ENCODE assay signal across 5 fruit fly cellular contexts in the genomic region with DNA sequence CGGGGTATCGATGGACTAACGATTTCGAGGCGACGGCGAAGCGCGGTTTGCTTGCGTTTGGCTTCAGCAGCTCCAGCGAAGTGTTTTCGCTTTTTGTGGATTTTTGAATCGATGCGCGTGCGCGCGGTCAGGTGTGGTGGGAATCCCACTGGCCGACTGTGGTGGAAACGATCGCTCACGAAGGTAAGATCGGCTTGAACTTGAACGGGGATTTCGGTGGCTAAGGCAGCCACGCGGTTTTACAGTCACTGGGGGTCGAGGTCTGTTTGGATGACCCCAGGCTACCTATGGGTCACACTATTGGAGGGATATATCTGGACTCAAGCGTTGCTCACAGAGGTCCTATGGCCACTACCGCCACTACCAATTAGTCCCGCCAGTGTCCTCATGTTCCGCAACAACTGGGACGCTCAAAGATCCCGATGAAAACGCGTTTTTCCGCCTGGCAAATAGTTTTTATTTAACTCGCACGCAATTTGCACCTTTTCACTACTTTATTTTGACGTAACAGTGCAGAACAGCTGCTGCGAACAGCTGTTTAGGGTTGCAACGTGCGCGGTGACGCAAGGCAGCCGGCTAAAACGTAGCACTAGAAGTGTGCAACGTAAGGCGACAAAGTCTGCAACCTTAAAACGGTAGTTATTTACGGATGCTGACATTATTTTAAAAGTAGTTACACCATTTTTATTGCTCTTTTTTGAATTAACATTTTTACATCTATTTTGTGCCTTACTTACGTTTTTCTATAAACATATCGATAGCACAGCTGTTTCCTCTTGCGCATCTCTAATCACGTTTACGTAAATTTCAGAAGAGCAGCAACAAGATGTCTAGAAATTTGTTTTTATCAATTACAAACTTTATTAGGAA.
TF ChIP-seq lines count a peak whose summit lies in the region.

A gene (minus strand): TSS at position 516 of the 870 bp plus-strand sequence.
A gene (plus strand): TSS at position 780 of the 870 bp plus-strand sequence.

TF ChIP-seq in whole organism, adult, 20 proteins besides CTCF, POLR2A, EP300 and RAD21 (continued from another document):
- TF ChIP-seq pad (GFP tag; optimal IDR thresholded peaks at IDR 0.05; lab: Kevin White, UChicago) = peak; percentile 10
- no peak for TF ChIP-seq kay (GFP tag; lab: Kevin White, UChicago; ENCODE audit: borderline replicate concordance)
- peak; percentile 74 for TF ChIP-seq bab1 (GFP tag; optimal IDR thresholded peaks at IDR 0.05; lab: Kevin White, UChicago)
- TF ChIP-seq toe (GFP tag; optimal IDR thresholded peaks at IDR 0.05; lab: Kevin White, UChicago) = peak; percentile 68

TF ChIP-seq in whole organism, embryonic, 481 proteins besides CTCF, POLR2A, EP300 and RAD21 (continued from another document and continues in another):
- no peak for TF ChIP-seq HHEX (GFP tag; optimal IDR thresholded peaks at IDR 0.05; lab: Kevin White, UChicago)
- TF ChIP-seq Hr51 (GFP tag; optimal IDR thresholded peaks at IDR 0.05; lab: Kevin White, UChicago) = no peak
- no peak for TF ChIP-seq ham (GFP tag; IDR thresholded peaks at IDR 0.05; lab: Robert Waterston, UW)
- TF ChIP-seq CG13296 (GFP tag; optimal IDR thresholded peaks at IDR 0.05; lab: Kevin White, UChicago) = peak; percentile 49
- TF ChIP-seq CG2129 (GFP tag; IDR thresholded peaks at IDR 0.05; lab: Robert Waterston, UW; ENCODE audit: partially characterized antibody) = peak; percentile 61; the same call in 1 of the 2 replicates
- TF ChIP-seq HmgZ (tag; optimal IDR thresholded peaks at IDR 0.05; lab: Kevin White, UChicago) = peak; percentile 7
- no peak for TF ChIP-seq eve (GFP tag; optimal IDR thresholded peaks at IDR 0.05; lab: Kevin White, UChicago)
- no peak for TF ChIP-seq CG11504 (tag; optimal IDR thresholded peaks at IDR 0.05; lab: Kevin White, UChicago)
- TF ChIP-seq CG4424 (GFP tag; optimal IDR thresholded peaks at IDR 0.05; lab: Kevin White, UChicago) = peak; percentile 76
- peak; percentile 92 for TF ChIP-seq CG34422 (GFP tag; IDR thresholded peaks at IDR 0.05; lab: Robert Waterston, UW)
- no peak for TF ChIP-seq CG8089 (GFP tag; optimal IDR thresholded peaks at IDR 0.05; lab: Kevin White, UChicago)
- peak; percentile 64 for TF ChIP-seq Antp (GFP tag; optimal IDR thresholded peaks at IDR 0.05; lab: Kevin White, UChicago)
- TF ChIP-seq C15 (GFP tag; IDR thresholded peaks at IDR 0.05; lab: Robert Waterston, UW) = 0 out of 3 replicates have a peak, but pooled peaks have one; percentile 34
- no peak for TF ChIP-seq CG10462 (GFP tag; optimal IDR thresholded peaks at IDR 0.05; lab: Kevin White, UChicago)
- peak; percentile 51 for TF ChIP-seq CG10959 (GFP tag; IDR thresholded peaks at IDR 0.05; lab: Robert Waterston, UW)
- TF ChIP-seq gsb (GFP tag; IDR thresholded peaks at IDR 0.05; lab: Robert Waterston, UW) = no peak
- peak; percentile 53; the same call in 1 of the 3 replicates for TF ChIP-seq Mrtf (GFP tag; IDR thresholded peaks at IDR 0.05; lab: Robert Waterston, UW)
- TF ChIP-seq otp (GFP tag; IDR thresholded peaks at IDR 0.05; lab: Robert Waterston, UW) = no peak
- no peak for TF ChIP-seq Trl (optimal IDR thresholded peaks at IDR 0.05; lab: Kevin White, UChicago)
- TF ChIP-seq Trl (GFP tag; optimal IDR thresholded peaks at IDR 0.05; lab: Kevin White, UChicago) = peak; percentile 77
- TF ChIP-seq tna (GFP tag; IDR thresholded peaks at IDR 0.05; lab: Robert Waterston, UW; ENCODE audit: partially characterized antibody) = no peak
- TF ChIP-seq CG1529 (GFP tag; optimal IDR thresholded peaks at IDR 0.05; lab: Kevin White, UChicago) = no peak
- peak; percentile 80 for TF ChIP-seq B-H1 (GFP tag; IDR thresholded peaks at IDR 0.05; lab: Robert Waterston, UW)
- TF ChIP-seq corto (GFP tag; optimal IDR thresholded peaks at IDR 0.05; lab: Kevin White, UChicago) = no peak
- TF ChIP-seq jing (GFP tag; optimal IDR thresholded peaks at IDR 0.05; lab: Kevin White, UChicago) = no peak
- TF ChIP-seq Aef1 (GFP tag; IDR thresholded peaks at IDR 0.05; lab: Robert Waterston, UW) = peak; percentile 65
- peak; percentile 87 for TF ChIP-seq CG17829 (tag; optimal IDR thresholded peaks at IDR 0.05; lab: Kevin White, UChicago)
- peak; percentile 35 for TF ChIP-seq NfI (GFP tag; optimal IDR thresholded peaks at IDR 0.05; lab: Kevin White, UChicago)
- no peak for TF ChIP-seq dan (GFP tag; IDR thresholded peaks at IDR 0.05; lab: Robert Waterston, UW)

TF ChIP-seq in whole organism, prepupa, 60 proteins besides CTCF, POLR2A, EP300 and RAD21 (continued from another document):
- peak; percentile 65 for TF ChIP-seq lz (GFP tag; optimal IDR thresholded peaks at IDR 0.05; lab: Kevin White, UChicago)
- TF ChIP-seq Ets21C (GFP tag; optimal IDR thresholded peaks at IDR 0.05; lab: Kevin White, UChicago) = peak; percentile 36
- TF ChIP-seq Sox14 (GFP tag; optimal IDR thresholded peaks at IDR 0.05; lab: Kevin White, UChicago) = no peak
- TF ChIP-seq vri (GFP tag; optimal IDR thresholded peaks at IDR 0.05; lab: Kevin White, UChicago) = peak; percentile 81
- peak; percentile 31; the same call in 1 of the 2 replicates for TF ChIP-seq CG11294 (GFP tag; IDR thresholded peaks at IDR 0.05; lab: Robert Waterston, UW)
- peak; percentile 21 for TF ChIP-seq CG11902 (GFP tag; optimal IDR thresholded peaks at IDR 0.05; lab: Kevin White, UChicago)
- TF ChIP-seq CG6792 (GFP tag; optimal IDR thresholded peaks at IDR 0.05; lab: Kevin White, UChicago) = no peak
- TF ChIP-seq dac (GFP tag; optimal IDR thresholded peaks at IDR 0.05; lab: Kevin White, UChicago) = no peak
- no peak for TF ChIP-seq CG8632 (GFP tag; optimal IDR thresholded peaks at IDR 0.05; lab: Kevin White, UChicago)
- peak; percentile 20 for TF ChIP-seq Ets96B (tag; optimal IDR thresholded peaks at IDR 0.05; lab: Kevin White, UChicago)
- TF ChIP-seq Gug (GFP tag; IDR thresholded peaks at IDR 0.05; lab: Robert Waterston, UW) = peak; percentile 45; the same call in 1 of the 2 replicates
- no peak for TF ChIP-seq spab (GFP tag; optimal IDR thresholded peaks at IDR 0.05; lab: Kevin White, UChicago)
- TF ChIP-seq cyc (GFP tag; optimal IDR thresholded peaks at IDR 0.05; lab: Kevin White, UChicago) = peak; percentile 78
- TF ChIP-seq Hr39 (GFP tag; optimal IDR thresholded peaks at IDR 0.05; lab: Kevin White, UChicago) = peak; percentile 54

TF ChIP-seq in whole organism, pupa, 21 proteins besides CTCF, POLR2A, EP300 and RAD21 (continued from another document):
- TF ChIP-seq fd96Ca (GFP tag; IDR thresholded peaks at IDR 0.05; lab: Robert Waterston, UW) (peak; percentile 65; the same call in 2 of the 3 replicates), Snoo (tag; optimal IDR thresholded peaks at IDR 0.05; lab: Kevin White, UChicago) (no peak), CG12605 (GFP tag; IDR thresholded peaks at IDR 0.05; lab: Robert Waterston, UW) (no peak)

TF ChIP-seq in whole organism, wandering third instar larva, 38 proteins besides CTCF, POLR2A, EP300 and RAD21 (continued from another document):
- no peak for TF ChIP-seq lola (GFP tag; optimal IDR thresholded peaks at IDR 0.05; lab: Kevin White, UChicago)
- peak; percentile 76 for TF ChIP-seq Hnf4 (GFP tag; optimal IDR thresholded peaks at IDR 0.05; lab: Kevin White, UChicago)
- TF ChIP-seq CG9705 (GFP tag; optimal IDR thresholded peaks at IDR 0.05; lab: Kevin White, UChicago) = peak; percentile 33
- TF ChIP-seq psq (GFP tag; optimal IDR thresholded peaks at IDR 0.05; lab: Kevin White, UChicago) = no peak
- no peak for TF ChIP-seq Myc (optimal IDR thresholded peaks at IDR 0.05; lab: Kevin White, UChicago)
- peak; percentile 26 for TF ChIP-seq CG32264 (GFP tag; optimal IDR thresholded peaks at IDR 0.05; lab: Kevin White, UChicago)
- TF ChIP-seq foxo (GFP tag; optimal IDR thresholded peaks at IDR 0.05; lab: Kevin White, UChicago) = peak; percentile 54 to 80
- peak; percentile 16 for TF ChIP-seq Hr83 (GFP tag; optimal IDR thresholded peaks at IDR 0.05; lab: Kevin White, UChicago; ENCODE audit: poor library complexity, severe bottlenecking)
- peak; percentile 43 for TF ChIP-seq dmrt93B (GFP tag; optimal IDR thresholded peaks at IDR 0.05; lab: Kevin White, UChicago)
- peak; percentile 39 for TF ChIP-seq sage (GFP tag; optimal IDR thresholded peaks at IDR 0.05; lab: Kevin White, UChicago)
- TF ChIP-seq GATAd (GFP tag; optimal IDR thresholded peaks at IDR 0.05; lab: Kevin White, UChicago) = peak; percentile 46
- TF ChIP-seq fru (GFP tag; optimal IDR thresholded peaks at IDR 0.05; lab: Kevin White, UChicago) = peak; percentile 55
- no peak for TF ChIP-seq N (GFP tag; optimal IDR thresholded peaks at IDR 0.05; lab: Kevin White, UChicago)
- no peak for TF ChIP-seq Hr78 (GFP tag; optimal IDR thresholded peaks at IDR 0.05; lab: Kevin White, UChicago)
- TF ChIP-seq Dif (GFP tag; optimal IDR thresholded peaks at IDR 0.05; lab: Kevin White, UChicago; ENCODE audit: partially characterized antibody) = no peak
- TF ChIP-seq CrebA (GFP tag; optimal IDR thresholded peaks at IDR 0.05; lab: Kevin White, UChicago; ENCODE audit: borderline replicate concordance) = no peak
- peak; percentile 70 for TF ChIP-seq HLH106 (tag; optimal IDR thresholded peaks at IDR 0.05; lab: Kevin White, UChicago)
- no peak for TF ChIP-seq brk (GFP tag; optimal IDR thresholded peaks at IDR 0.05; lab: Kevin White, UChicago)
- TF ChIP-seq sv (GFP tag; optimal IDR thresholded peaks at IDR 0.05; lab: Kevin White, UChicago) = peak; percentile 56
